Fruit fly (Drosophila melanogaster): ENCODE results near the gene Pde11.

dm6 chr2L:18493122-18493521 is 97.0 kb downstream of the Pde11 start:
- TF ChIP-seq CG1620 (GFP tag; optimal IDR thresholded peaks at IDR 0.05) (no peak), cnc (optimal IDR thresholded peaks at IDR 0.05) (no peak), toe (GFP tag; optimal IDR thresholded peaks at IDR 0.05) (no peak), tj (GFP tag; optimal IDR thresholded peaks at IDR 0.05) (no peak), Hr96 (GFP tag; optimal IDR thresholded peaks at IDR 0.05) (no peak), CG7045 (GFP tag; optimal IDR thresholded peaks at IDR 0.05) (no peak), Mnt (GFP tag; optimal IDR thresholded peaks at IDR 0.05) (no peak), Clk (GFP tag; optimal IDR thresholded peaks at IDR 0.05) (no peak), CG33017 (tag; optimal IDR thresholded peaks at IDR 0.05) (no peak), kay (GFP tag; ENCODE audit: borderline replicate concordance) (no peak), ovo (GFP tag; optimal IDR thresholded peaks at IDR 0.05) (no peak), CG7101 (tag; optimal IDR thresholded peaks at IDR 0.05) (no peak), CG14711 (tag; optimal IDR thresholded peaks at IDR 0.05) (no peak), Crg-1 (GFP tag; optimal IDR thresholded peaks at IDR 0.05) (no peak)
